Fruit fly (Drosophila melanogaster): Measurements from ENCODE around the gene CG15535.
A peak's percentile ranks its signal among the peaks of the same experiment; 100 is the strongest.

dm6 chr3R:30423695-30424094 is at the start of gene CG15535, which contains the start of gene mRpS18C:
- peak in 1 of 2 experiments; percentile 42 for TF ChIP-seq CTCF (optimal IDR thresholded peaks at IDR 0.05)
- no peak for TF ChIP-seq CG8478 (optimal IDR thresholded peaks at IDR 0.05)

Data from S2 (cell line).